Fruit fly (Drosophila melanogaster): ENCODE data around the gene Ptth.
A peak's percentile ranks its signal among the peaks of the same experiment; 100 is the strongest.

Gene Ptth

DNA sequence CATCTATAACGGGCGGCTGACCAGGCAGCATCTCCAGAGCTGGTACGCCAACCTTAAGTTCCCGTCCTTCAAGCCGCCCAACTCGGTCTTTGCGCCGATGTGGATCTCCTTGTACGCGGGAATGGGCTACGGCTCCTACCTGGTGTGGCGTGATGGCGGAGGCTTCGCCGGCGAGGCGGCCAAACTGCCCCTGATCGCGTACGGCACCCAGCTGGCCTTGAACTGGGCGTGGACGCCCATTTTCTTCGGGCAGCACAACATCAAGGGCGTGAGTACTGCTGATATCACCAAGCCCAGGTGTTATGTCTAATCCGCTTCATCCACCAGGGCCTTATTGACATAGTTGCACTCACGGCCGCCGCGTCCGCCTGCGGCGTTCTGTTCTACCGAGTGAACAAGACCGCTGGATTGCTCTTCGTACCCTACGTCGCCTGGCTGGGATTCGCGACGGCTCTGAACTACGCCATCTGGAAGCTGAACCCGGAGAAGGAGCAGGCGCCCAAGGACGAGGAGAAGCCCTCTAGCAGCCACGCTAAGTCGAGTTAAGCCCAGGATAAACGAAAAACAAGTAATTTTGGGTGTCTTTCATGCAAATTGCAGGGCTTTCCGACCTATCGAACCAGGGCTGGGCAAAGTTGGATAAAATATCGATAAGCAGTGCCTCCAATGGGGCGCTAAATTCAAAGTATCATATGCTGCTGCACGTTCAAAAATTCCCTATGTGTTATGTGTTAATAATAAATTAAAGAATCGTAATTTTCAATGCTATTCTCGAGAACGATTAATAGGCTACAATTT, 16.7 kb downstream of the Ptth start, which contains the start of gene rempA:
Gene rempA (minus strand): TSS at position 541 of the 798 bp plus-strand sequence.
- no peak for TF ChIP-seq CG10348 (GFP tag; IDR thresholded peaks at IDR 0.05)
- no peak for TF ChIP-seq CG34367 (tag; optimal IDR thresholded peaks at IDR 0.05)
- no peak for TF ChIP-seq EcR (GFP tag; optimal IDR thresholded peaks at IDR 0.05)
- no peak for TF ChIP-seq Snoo (tag; optimal IDR thresholded peaks at IDR 0.05)
- TF ChIP-seq CG17806 (tag; optimal IDR thresholded peaks at IDR 0.05), result no peak
- TF ChIP-seq CG14655 (GFP tag; optimal IDR thresholded peaks at IDR 0.05), result no peak
- no peak for TF ChIP-seq fd96Ca (GFP tag; IDR thresholded peaks at IDR 0.05)
- TF ChIP-seq rn (GFP tag; IDR thresholded peaks at IDR 0.05), result no peak
- no peak for TF ChIP-seq Pif1B (GFP tag; optimal IDR thresholded peaks at IDR 0.05)
- no peak for TF ChIP-seq CG12605 (GFP tag; IDR thresholded peaks at IDR 0.05)
- TF ChIP-seq CG9948 (tag; optimal IDR thresholded peaks at IDR 0.05), result no peak
- no peak for TF ChIP-seq CG8301 (tag; optimal IDR thresholded peaks at IDR 0.05)
- TF ChIP-seq Ets98B (GFP tag; IDR thresholded peaks at IDR 0.05), result no peak
- no peak for TF ChIP-seq CG4496 (GFP tag; IDR thresholded peaks at IDR 0.05)
- TF ChIP-seq CG8159 (tag; optimal IDR thresholded peaks at IDR 0.05), result no peak

DNA sequence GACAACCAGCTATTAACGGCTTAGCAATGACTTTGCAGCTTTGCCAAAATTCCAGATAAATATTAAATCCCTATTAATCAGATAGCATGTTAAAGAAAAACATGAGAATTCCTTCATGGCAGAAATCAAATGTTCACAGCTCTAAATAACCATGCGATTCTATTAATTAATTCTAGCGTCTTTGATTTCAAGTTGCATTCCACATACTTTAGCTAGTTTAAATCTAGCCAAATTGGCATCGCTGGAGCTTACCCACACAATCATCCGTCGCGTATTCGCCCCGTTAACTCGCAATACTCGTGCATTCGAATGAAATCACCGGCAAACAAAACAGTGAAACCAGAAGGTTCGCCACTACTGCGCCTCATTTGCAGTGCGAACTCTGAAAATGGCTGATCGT, 17.4 kb downstream of the Ptth start, which contains the start of gene Tspo:
Gene Tspo (plus strand): TSS at position 302 of the 400 bp plus-strand sequence.
- TF ChIP-seq gl (tag; optimal IDR thresholded peaks at IDR 0.05) (no peak), Ets98B (GFP tag; IDR thresholded peaks at IDR 0.05) (0 out of 2 replicates have a peak, but pooled peaks have one; percentile 15), CG12605 (GFP tag; IDR thresholded peaks at IDR 0.05) (no peak), CG4496 (GFP tag; IDR thresholded peaks at IDR 0.05) (peak; percentile 48; the same call in 1 of the 3 replicates), rn (GFP tag; IDR thresholded peaks at IDR 0.05) (no peak), CG13204 (GFP tag; optimal IDR thresholded peaks at IDR 0.05) (no peak), CG8159 (tag; optimal IDR thresholded peaks at IDR 0.05) (peak; percentile 6)

DNA sequence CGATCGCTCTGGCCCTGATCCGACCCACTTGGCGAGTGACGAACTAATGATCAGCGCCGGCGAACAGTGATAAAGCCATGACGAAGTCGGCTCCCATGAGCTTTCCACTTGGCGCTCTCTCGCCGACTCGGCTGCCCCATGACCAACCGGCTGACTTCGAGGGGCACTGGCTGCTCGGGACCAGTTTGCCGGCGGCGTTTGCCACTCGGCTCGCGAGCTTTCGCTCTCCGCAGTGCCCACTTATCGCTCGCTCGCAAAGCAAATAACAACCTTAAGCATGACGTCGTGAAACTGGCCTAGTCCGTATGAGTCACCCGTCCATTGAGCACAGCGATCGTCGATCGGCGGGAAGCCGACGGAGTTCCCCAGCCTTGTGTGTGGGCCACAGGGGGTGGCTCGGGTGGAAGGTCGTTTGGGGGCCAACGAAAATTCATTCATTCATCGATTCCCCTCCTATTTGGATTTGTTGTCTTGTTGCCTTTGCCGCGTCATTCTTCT, 24.2 kb downstream of the Ptth start, which contains the start of gene Ets21C:
Gene Ets21C (minus strand): TSS at position 492 of the 498 bp plus-strand sequence.
- TF ChIP-seq CG12605 (GFP tag; IDR thresholded peaks at IDR 0.05), result peak; percentile 69
- peak; percentile 14 for TF ChIP-seq CG8159 (tag; optimal IDR thresholded peaks at IDR 0.05)
- TF ChIP-seq CG10348 (GFP tag; IDR thresholded peaks at IDR 0.05), result no peak
- TF ChIP-seq CG14655 (GFP tag; optimal IDR thresholded peaks at IDR 0.05), result no peak
- no peak for TF ChIP-seq CG9948 (tag; optimal IDR thresholded peaks at IDR 0.05)
- TF ChIP-seq Snoo (tag; optimal IDR thresholded peaks at IDR 0.05), result peak; percentile 30
- TF ChIP-seq EcR (GFP tag; optimal IDR thresholded peaks at IDR 0.05), result peak; percentile 79
- TF ChIP-seq CG34367 (tag; optimal IDR thresholded peaks at IDR 0.05), result no peak
- TF ChIP-seq CG4496 (GFP tag; IDR thresholded peaks at IDR 0.05), result peak; percentile 79
- no peak for TF ChIP-seq CG15710 (tag; optimal IDR thresholded peaks at IDR 0.05)
- peak; percentile 64; the same call in 2 of the 3 replicates for TF ChIP-seq fd96Ca (GFP tag; IDR thresholded peaks at IDR 0.05)
- TF ChIP-seq gl (tag; optimal IDR thresholded peaks at IDR 0.05), result peak; percentile 57
- TF ChIP-seq Ets98B (GFP tag; IDR thresholded peaks at IDR 0.05), result peak; percentile 79
- TF ChIP-seq D1 (tag; optimal IDR thresholded peaks at IDR 0.05), result no peak
- TF ChIP-seq CG13204 (GFP tag; optimal IDR thresholded peaks at IDR 0.05), result peak; percentile 81
- TF ChIP-seq CG8301 (tag; optimal IDR thresholded peaks at IDR 0.05), result peak; percentile 13
- TF ChIP-seq rn (GFP tag; IDR thresholded peaks at IDR 0.05), result no peak
- TF ChIP-seq Pif1A (GFP tag; optimal IDR thresholded peaks at IDR 0.05), result no peak
- no peak for TF ChIP-seq CG17806 (tag; optimal IDR thresholded peaks at IDR 0.05)
- TF ChIP-seq Pif1B (GFP tag; optimal IDR thresholded peaks at IDR 0.05), result peak; percentile 22
- TF ChIP-seq CG32121 (GFP tag; IDR thresholded peaks at IDR 0.05), result peak; percentile 70

DNA sequence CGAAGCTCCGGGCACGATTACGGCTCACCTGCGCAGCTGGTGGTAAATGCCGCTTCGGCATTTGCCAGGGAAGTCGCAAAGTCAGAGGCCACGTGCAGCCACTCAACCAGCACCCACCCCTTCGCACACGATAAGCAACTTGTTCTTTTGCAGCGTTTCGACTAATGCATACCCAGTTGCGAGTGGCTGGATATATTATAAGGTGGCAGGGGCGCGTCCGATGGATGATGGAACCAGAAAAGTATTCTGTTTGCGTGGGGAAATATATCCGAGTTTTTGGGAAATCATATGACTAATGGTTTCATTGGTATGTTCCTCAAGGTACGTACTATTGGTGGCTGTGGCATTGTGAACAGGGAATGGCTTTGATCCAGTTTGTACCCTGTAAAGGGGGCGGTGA, 27.1 kb downstream of the Ptth start:
- TF ChIP-seq Pif1A (GFP tag; optimal IDR thresholded peaks at IDR 0.05) (no peak), CG15710 (tag; optimal IDR thresholded peaks at IDR 0.05) (no peak), rn (GFP tag; IDR thresholded peaks at IDR 0.05) (no peak), Pif1B (GFP tag; optimal IDR thresholded peaks at IDR 0.05) (no peak)

DNA sequence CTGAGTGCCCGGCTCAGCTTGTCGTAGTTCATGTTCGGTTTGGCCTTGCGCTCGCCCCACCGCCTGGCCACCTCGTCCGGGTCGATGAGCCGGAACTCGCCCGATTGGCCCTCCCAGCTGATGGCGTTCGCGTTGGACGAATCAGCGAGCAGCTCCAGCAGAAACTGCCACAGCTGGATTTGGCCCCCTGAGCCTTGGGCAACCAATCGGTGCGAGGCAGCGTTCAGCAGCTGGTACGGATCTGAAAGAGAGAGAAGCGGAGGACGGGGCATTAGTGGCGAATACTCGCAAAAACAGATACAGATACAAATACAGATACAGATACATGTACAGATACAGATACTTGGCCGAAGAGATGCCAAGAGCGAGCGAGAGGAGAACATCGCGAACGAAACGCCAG, 28.7 kb downstream of the Ptth start:
- TF ChIP-seq rn (GFP tag; IDR thresholded peaks at IDR 0.05), result no peak
- TF ChIP-seq CG34367 (tag; optimal IDR thresholded peaks at IDR 0.05), result no peak
- no peak for TF ChIP-seq CG12605 (GFP tag; IDR thresholded peaks at IDR 0.05)
- TF ChIP-seq EcR (GFP tag; optimal IDR thresholded peaks at IDR 0.05), result peak; percentile 26

DNA sequence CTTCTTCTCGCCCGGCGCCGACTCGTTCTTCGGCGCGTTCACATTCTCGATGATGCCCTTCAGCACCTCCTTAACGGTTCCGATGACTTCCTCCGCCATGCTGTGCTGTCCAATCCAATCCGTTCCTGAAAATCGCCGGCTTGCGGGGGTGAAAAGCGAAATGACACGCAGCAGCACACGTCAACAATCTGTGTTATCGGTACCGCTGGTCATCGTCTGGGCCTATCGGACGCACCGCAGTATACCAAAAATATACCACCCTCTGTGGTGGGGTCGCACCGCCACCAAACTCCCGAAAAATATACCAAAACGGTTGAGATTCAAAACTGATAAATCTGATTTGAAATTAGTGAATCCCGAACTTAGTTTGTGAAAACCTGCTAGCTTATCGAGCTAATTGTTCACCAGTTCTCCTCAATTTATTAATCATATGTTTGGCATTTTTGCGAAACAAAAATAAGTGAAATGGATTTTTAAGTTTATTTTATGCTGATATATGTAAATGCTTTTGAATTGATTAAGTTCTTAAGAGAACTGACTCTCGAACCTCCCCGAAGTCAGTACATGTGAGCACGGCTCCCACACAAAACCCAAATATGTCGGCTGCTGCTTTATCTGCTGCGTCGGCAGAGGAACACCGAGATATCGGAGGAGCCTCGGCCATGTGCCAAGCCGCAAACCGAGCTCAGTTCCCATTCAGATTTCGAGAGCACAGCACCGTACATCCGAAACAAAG, 32.1 kb downstream of the Ptth start, which contains the start of the genes Spp and nAChRbeta3:
Gene Spp (minus strand): TSS at position 210 of the 736 bp plus-strand sequence.
Gene nAChRbeta3 (plus strand): TSS at position 686 of the 736 bp plus-strand sequence.
- TF ChIP-seq Ets98B (GFP tag; IDR thresholded peaks at IDR 0.05) (peak; percentile 17; the same call in 1 of the 2 replicates), CG4496 (GFP tag; IDR thresholded peaks at IDR 0.05) (0 out of 3 replicates have a peak, but pooled peaks have one; percentile 8), fd96Ca (GFP tag; IDR thresholded peaks at IDR 0.05) (no peak)

All from whole organism, pupa.